Fruit fly (Drosophila melanogaster): Measurements from ENCODE around the gene MSBP.

DNA sequence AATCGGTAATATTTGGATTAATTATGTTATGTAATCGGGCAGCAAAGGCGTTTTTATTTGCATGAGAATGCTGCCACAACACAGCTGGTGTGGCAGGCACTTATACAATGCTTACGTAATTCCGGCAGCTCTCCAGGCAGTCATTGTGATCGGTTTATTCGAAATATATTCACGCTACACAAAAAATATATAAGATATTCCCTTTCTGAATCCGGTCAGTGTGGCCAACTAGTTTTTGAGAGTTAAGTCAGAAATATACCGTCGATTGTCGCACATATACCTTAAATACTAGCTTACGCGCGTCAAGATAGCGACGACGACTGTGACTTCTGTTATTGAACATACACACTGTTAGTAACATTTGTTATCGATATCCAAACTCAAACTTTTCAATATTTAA, 40.9 kb downstream of the MSBP start, which contains the start of gene sun:
- TF ChIP-seq CTCF (optimal IDR thresholded peaks at IDR 0.05), result no peak
- TF ChIP-seq CG8478 (optimal IDR thresholded peaks at IDR 0.05), result no peak
